Fruit fly (Drosophila melanogaster): ENCODE data around the gene CG31373.

The CG31373 gene

DNA sequence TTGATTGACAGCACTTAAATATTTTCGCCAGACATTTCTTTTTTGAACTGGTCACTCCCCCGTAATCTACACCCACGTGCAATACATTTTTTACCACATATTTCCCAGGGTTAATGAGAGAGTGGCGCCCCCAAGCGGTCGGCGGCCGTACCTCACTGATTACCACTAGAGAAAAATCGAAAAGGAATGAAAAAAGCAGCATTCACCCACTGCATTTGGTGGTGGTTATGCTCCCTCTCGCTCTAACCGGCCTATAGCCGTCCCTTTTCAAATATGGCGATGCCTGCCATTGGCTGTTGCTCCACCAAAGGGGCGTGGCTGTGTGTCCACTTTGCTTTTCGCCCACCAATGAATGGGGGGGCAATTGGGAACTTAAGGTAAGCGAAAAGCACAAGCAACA, 44.2 kb downstream of the CG31373 start (continued):
- TF ChIP-seq nerfin-1 (tag; optimal IDR thresholded peaks at IDR 0.05) (peak; percentile 62), fd3F (GFP tag; optimal IDR thresholded peaks at IDR 0.05) (no peak), ac (GFP tag; optimal IDR thresholded peaks at IDR 0.05) (peak; percentile 54), CG17829 (tag; optimal IDR thresholded peaks at IDR 0.05) (peak; percentile 68), CG2199 (GFP tag; IDR thresholded peaks at IDR 0.05) (peak; percentile 97), hkb (optimal IDR thresholded peaks at IDR 0.05) (no peak), hkb (GFP tag; IDR thresholded peaks at IDR 0.05) (peak; percentile 72), Doc3 (GFP tag; IDR thresholded peaks at IDR 0.05; ENCODE audit: partially characterized antibody) (no peak), CG32532 (GFP tag; IDR thresholded peaks at IDR 0.05) (peak; percentile 53; the same call in 1 of the 2 replicates), TFAM (GFP tag; optimal IDR thresholded peaks at IDR 0.05) (peak; percentile 16), vnd (GFP tag; IDR thresholded peaks at IDR 0.05; ENCODE audit: partially characterized antibody) (no peak), CG12769 (tag; optimal IDR thresholded peaks at IDR 0.05) (peak; percentile 56), zen2 (GFP tag; IDR thresholded peaks at IDR 0.05; ENCODE audit: partially characterized antibody) (no peak), CG1233 (GFP tag; optimal IDR thresholded peaks at IDR 0.05) (peak; percentile 68), CG7357 (GFP tag; IDR thresholded peaks at IDR 0.05) (no peak), disco-r (GFP tag; optimal IDR thresholded peaks at IDR 0.05) (no peak), GATAe (GFP tag; conservative IDR thresholded peaks at IDR 0.05) (no peak), CG13775 (GFP tag; optimal IDR thresholded peaks at IDR 0.05) (peak; percentile 55), CG7963 (GFP tag; IDR thresholded peaks at IDR 0.05; ENCODE audit: partially characterized antibody) (no peak), pfk (GFP tag; optimal IDR thresholded peaks at IDR 0.05) (no peak), CG6272 (GFP tag; IDR thresholded peaks at IDR 0.05) (no peak), gt (GFP tag; IDR thresholded peaks at IDR 0.05) (no peak), Max (GFP tag; optimal IDR thresholded peaks at IDR 0.05) (peak; percentile 23), chm (GFP tag; IDR thresholded peaks at IDR 0.05) (peak; percentile 85), ems (GFP tag; optimal IDR thresholded peaks at IDR 0.05) (no peak), caup (GFP tag; optimal IDR thresholded peaks at IDR 0.05; ENCODE audit: severe bottlenecking) (peak; percentile 56), bcd (GFP tag; optimal IDR thresholded peaks at IDR 0.05) (peak; percentile 38), CG30431 (GFP tag; optimal IDR thresholded peaks at IDR 0.05) (no peak), HHEX (GFP tag; optimal IDR thresholded peaks at IDR 0.05) (peak; percentile 51), unc-4 (GFP tag; IDR thresholded peaks at IDR 0.05; ENCODE audit: partially characterized antibody) (no peak), CG9437 (GFP tag; optimal IDR thresholded peaks at IDR 0.05) (peak; percentile 23), CG10274 (GFP tag; optimal IDR thresholded peaks at IDR 0.05) (no peak), Atf6 (GFP tag; IDR thresholded peaks at IDR 0.05) (0 out of 2 replicates have a peak, but pooled peaks have one; percentile 22), CG1832 (GFP tag; optimal IDR thresholded peaks at IDR 0.05) (peak; percentile 92), ci (GFP tag; IDR thresholded peaks at IDR 0.05) (peak; percentile 90), CG11696 (GFP tag; IDR thresholded peaks at IDR 0.05) (no peak), p53 (GFP tag; optimal IDR thresholded peaks at IDR 0.05) (no peak), wor (GFP tag; IDR thresholded peaks at IDR 0.05) (no peak), stwl (tag; optimal IDR thresholded peaks at IDR 0.05) (peak; percentile 61), CG31224 (GFP tag; IDR thresholded peaks at IDR 0.05) (0 out of 2 replicates have a peak, but pooled peaks have one; percentile 35), CG1024 (GFP tag; IDR thresholded peaks at IDR 0.05) (peak; percentile 42; the same call in 1 of the 2 replicates), fd96Cb (tag; optimal IDR thresholded peaks at IDR 0.05) (peak; percentile 4), CG2202 (tag; optimal IDR thresholded peaks at IDR 0.05) (peak; percentile 15), croc (GFP tag; conservative IDR thresholded peaks at IDR 0.05) (peak; percentile 47; the same call in 1 of the 3 replicates), CG7271 (tag; optimal IDR thresholded peaks at IDR 0.05) (no peak), crol (GFP tag; IDR thresholded peaks at IDR 0.05) (0 out of 2 replicates have a peak, but pooled peaks have one; percentile 24), luna (GFP tag; optimal IDR thresholded peaks at IDR 0.05) (no peak), fu2 (GFP tag; optimal IDR thresholded peaks at IDR 0.05) (no peak), CG2120 (GFP tag; optimal IDR thresholded peaks at IDR 0.05) (no peak), CG15269 (tag; optimal IDR thresholded peaks at IDR 0.05) (peak; percentile 44), CG18011 (GFP tag; optimal IDR thresholded peaks at IDR 0.05) (no peak)

Data from whole organism, embryonic.